Fruit fly (Drosophila melanogaster) whole organism, embryonic: ENCODE results near the gene CG33124.

Source experiments
- Abd-B ChIP-seq: fragments of 200-800 bp; sonication (Bioruptor generic); optimal IDR thresholded peaks from 2 replicates; lab custom pipeline; 2018; ENCODE audit warnings: missing biosample characterization, mild to moderate bottlenecking, missing genetic modification characterization, moderate library complexity
- Adf1 ChIP-seq: fragments of 200-800 bp; sonication (Bioruptor generic); IDR thresholded peaks from 2 replicates; pipeline ENCODE4 v1.3.6; 2022; ENCODE audit warnings: missing biosample characterization, missing genetic modification characterization
- B-H2 ChIP-seq: fragments of 200-800 bp; sonication (Bioruptor generic); optimal IDR thresholded peaks from 2 replicates; lab custom pipeline; 2018; ENCODE audit warnings: missing biosample characterization, mild to moderate bottlenecking, missing genetic modification characterization
- BEAF-32 ChIP-seq: fragments of 200-800 bp; sonication (Bioruptor generic); optimal IDR thresholded peaks from 3 replicates; lab custom pipeline; 2017; ENCODE audit warnings: missing biosample characterization, missing genetic modification characterization, mild to moderate bottlenecking, moderate library complexity, missing genetic modification reagents
- CG10147 ChIP-seq: fragments of 200-800 bp; sonication (Bioruptor generic); optimal IDR thresholded peaks from 2 replicates; lab custom pipeline; 2019; ENCODE audit warnings: missing biosample characterization, mild to moderate bottlenecking, missing genetic modification characterization, moderate library complexity
- CG10267 ChIP-seq: fragments of 200-800 bp; sonication (Bioruptor generic); optimal IDR thresholded peaks from 2 replicates; lab custom pipeline; 2018; ENCODE audit warnings: missing biosample characterization, mild to moderate bottlenecking, missing genetic modification characterization, moderate library complexity
- CG12155 ChIP-seq: fragments of 200-800 bp; sonication (Bioruptor generic); optimal IDR thresholded peaks from 3 replicates; lab custom pipeline; 2016; ENCODE audit warnings: missing biosample characterization, missing genetic modification characterization
- CG13287 ChIP-seq: fragments of 200-800 bp; sonication (Bioruptor generic); IDR thresholded peaks from 2 replicates; pipeline ENCODE4 v1.3.6; 2022; ENCODE audit warnings: missing biosample characterization, missing genetic modification characterization; ENCODE audit not compliant: partially characterized antibody
- CG13624 ChIP-seq: fragments of 200-800 bp; sonication (Bioruptor generic); optimal IDR thresholded peaks from 2 replicates; lab custom pipeline; 2016; ENCODE audit warnings: missing biosample characterization, missing genetic modification characterization
- CG1603 ChIP-seq: fragments of 200-800 bp; sonication (Bioruptor generic); optimal IDR thresholded peaks from 2 replicates; lab custom pipeline; 2019; ENCODE audit warnings: missing biosample characterization, mild to moderate bottlenecking, missing genetic modification characterization, moderate library complexity
- CG18262 ChIP-seq: fragments of 200-800 bp; optimal IDR thresholded peaks from 3 replicates; lab custom pipeline; 2019; ENCODE audit warnings: missing biosample characterization, mild to moderate bottlenecking, missing genetic modification characterization, moderate library complexity
- CG2202 ChIP-seq: fragments of 200-800 bp; sonication (Bioruptor generic); optimal IDR thresholded peaks from 2 replicates; lab custom pipeline; 2018; ENCODE audit warnings: missing biosample characterization, mild to moderate bottlenecking, missing genetic modification characterization
- CG2875 ChIP-seq: fragments of 200-800 bp; sonication (Bioruptor generic); optimal IDR thresholded peaks from 2 replicates; lab custom pipeline; 2017; ENCODE audit warnings: missing biosample characterization, mild to moderate bottlenecking, missing genetic modification characterization, missing genetic modification reagents
- CG30403 ChIP-seq: fragments of 200-800 bp; sonication (Bioruptor generic); optimal IDR thresholded peaks from 3 replicates; lab custom pipeline; 2016; ENCODE audit warnings: missing biosample characterization, missing genetic modification characterization
- CG3065 ChIP-seq: fragments of 200-800 bp; sonication (Bioruptor generic); optimal IDR thresholded peaks from 2 replicates; lab custom pipeline; 2016; ENCODE audit warnings: missing biosample characterization, missing genetic modification characterization
- CG31365 ChIP-seq: fragments of 200-800 bp; sonication (Bioruptor generic); optimal IDR thresholded peaks from 2 replicates; lab custom pipeline; 2018; ENCODE audit warnings: missing biosample characterization, mild to moderate bottlenecking, missing genetic modification characterization
- CG6791 ChIP-seq: fragments of 200-800 bp; sonication (Bioruptor generic); IDR thresholded peaks from 3 replicates; pipeline ENCODE4 v1.3.6; 2022; ENCODE audit warnings: missing biosample characterization, missing genetic modification characterization; ENCODE audit not compliant: partially characterized antibody
- CG8290 ChIP-seq, 3 experiments: fragments of 200-800 bp; sonication (Bioruptor generic); optimal IDR thresholded peaks; 2 replicates each; lab custom pipeline; 2016 to 2019; ENCODE audit warnings: missing biosample characterization in 3 of 3, missing genetic modification characterization in 3 of 3, mild to moderate bottlenecking in 2 of 3, moderate library complexity in 1 of 3
- CG9609 ChIP-seq: fragments of 200-800 bp; sonication (Bioruptor generic); optimal IDR thresholded peaks from 3 replicates; lab custom pipeline; 2016; ENCODE audit warnings: missing biosample characterization, missing genetic modification characterization
- CG9797 ChIP-seq: fragments of 200-800 bp; sonication (Bioruptor generic); optimal IDR thresholded peaks from 3 replicates; lab custom pipeline; 2018; ENCODE audit warnings: missing biosample characterization, mild to moderate bottlenecking, missing genetic modification characterization
- CG9932 ChIP-seq: fragments of 200-800 bp; sonication (Bioruptor generic); IDR thresholded peaks from 2 replicates; pipeline ENCODE4 v1.3.6; 2022; ENCODE audit warnings: missing biosample characterization, missing genetic modification characterization
- Chrac-16 ChIP-seq: fragments of 200-800 bp; sonication (Bioruptor generic); optimal IDR thresholded peaks from 3 replicates; lab custom pipeline; 2016; ENCODE audit warnings: missing biosample characterization, missing genetic modification characterization
- D ChIP-seq, 2 experiments: fragments of 200-800 bp in 1 of 2; fragments of >200 bp in 1 of 2; sonication (Bioruptor generic) in 1 of 2; optimal IDR thresholded peaks; 2 replicates in 1 of 2; 3 replicates in 1 of 2; lab custom pipeline; 2017; ENCODE audit warnings: mild to moderate bottlenecking in 1 of 2, missing biosample characterization in 1 of 2, missing genetic modification characterization in 1 of 2, missing genetic modification reagents in 1 of 2
- ERR ChIP-seq: fragments of 200-800 bp; sonication (Bioruptor generic); optimal IDR thresholded peaks from 2 replicates; lab custom pipeline; 2016; ENCODE audit warnings: missing biosample characterization, missing genetic modification characterization
- H2.0 ChIP-seq: fragments of 200-800 bp; sonication (Bioruptor generic); IDR thresholded peaks from 2 replicates; pipeline ENCODE4 v1.3.6; 2022; ENCODE audit warnings: missing biosample characterization, missing genetic modification characterization
- HLH4C ChIP-seq: fragments of 200-800 bp; sonication (Bioruptor generic); IDR thresholded peaks from 3 replicates; pipeline ENCODE4 v1.3.6; 2022; ENCODE audit warnings: missing biosample characterization, missing genetic modification characterization; ENCODE audit not compliant: partially characterized antibody
- Lhr ChIP-seq: fragments of 200-800 bp; sonication (Bioruptor generic); optimal IDR thresholded peaks from 3 replicates; lab custom pipeline; 2017; ENCODE audit warnings: mild to moderate bottlenecking, missing biosample characterization, missing genetic modification reagents, missing genetic modification characterization
- Mes4 ChIP-seq: fragments of 200-800 bp; sonication (Bioruptor generic); optimal IDR thresholded peaks from 2 replicates; lab custom pipeline; 2016; ENCODE audit warnings: missing biosample characterization, missing genetic modification characterization
- Optix ChIP-seq: fragments of 200-800 bp; sonication (Bioruptor generic); IDR thresholded peaks from 3 replicates; pipeline ENCODE4 v1.3.6; 2022; ENCODE audit warnings: missing biosample characterization, missing genetic modification characterization
- Taf1 ChIP-seq: fragments of 200-800 bp; sonication (Bioruptor generic); IDR thresholded peaks from 2 replicates; pipeline ENCODE4 v1.3.6; 2022; ENCODE audit warnings: missing biosample characterization, missing genetic modification characterization
- abd-A ChIP-seq: fragments of 200-800 bp; sonication (Bioruptor generic); optimal IDR thresholded peaks from 3 replicates; lab custom pipeline; 2019; ENCODE audit warnings: missing biosample characterization, mild to moderate bottlenecking, missing genetic modification characterization, moderate library complexity
- br ChIP-seq: fragments of >200 bp; optimal IDR thresholded peaks from 2 replicates; lab custom pipeline; 2017
- ci ChIP-seq: fragments of 200-800 bp; sonication (Bioruptor generic); IDR thresholded peaks from 3 replicates; pipeline ENCODE4 v1.3.6; 2022; ENCODE audit warnings: missing biosample characterization, missing genetic modification characterization
- corto ChIP-seq: fragments of 200-800 bp; sonication (Bioruptor generic); optimal IDR thresholded peaks from 2 replicates; lab custom pipeline; 2016; ENCODE audit warnings: missing biosample characterization, mild to moderate bottlenecking, missing genetic modification characterization, moderate library complexity
- crc ChIP-seq: fragments of 200-800 bp; sonication (Bioruptor generic); optimal IDR thresholded peaks from 2 replicates; lab custom pipeline; 2016; ENCODE audit warnings: missing biosample characterization, missing genetic modification characterization
- dmrt99B ChIP-seq: fragments of 200-800 bp; sonication (Bioruptor generic); optimal IDR thresholded peaks from 2 replicates; lab custom pipeline; 2018; ENCODE audit warnings: missing biosample characterization, mild to moderate bottlenecking, missing genetic modification characterization, moderate library complexity
- dpn ChIP-seq, 2 experiments: fragments of 200-800 bp; sonication (Bioruptor generic); optimal IDR thresholded peaks; 3 replicates each; lab custom pipeline; 2016; ENCODE audit warnings: missing biosample characterization in 2 of 2, missing genetic modification characterization in 2 of 2
- grau ChIP-seq: fragments of 200-800 bp; optimal IDR thresholded peaks from 3 replicates; lab custom pipeline; 2019; ENCODE audit warnings: missing biosample characterization, mild to moderate bottlenecking, missing genetic modification characterization, moderate library complexity
- grn ChIP-seq: fragments of 200-800 bp; sonication (Bioruptor generic); optimal IDR thresholded peaks from 3 replicates; lab custom pipeline; 2017; ENCODE audit warnings: missing biosample characterization, missing genetic modification characterization
- inv ChIP-seq: fragments of 200-800 bp; sonication (Bioruptor generic); IDR thresholded peaks from 2 replicates; pipeline ENCODE4 v1.3.6; 2022; ENCODE audit warnings: missing biosample characterization, missing genetic modification characterization; ENCODE audit not compliant: partially characterized antibody
- phol ChIP-seq: fragments of 200-800 bp; sonication (Bioruptor generic); optimal IDR thresholded peaks from 3 replicates; lab custom pipeline; 2018; ENCODE audit warnings: missing biosample characterization, mild to moderate bottlenecking, missing genetic modification characterization, moderate library complexity
- repo ChIP-seq: fragments of 200-800 bp; sonication (Bioruptor generic); optimal IDR thresholded peaks from 2 replicates; lab custom pipeline; 2016; ENCODE audit warnings: missing biosample characterization, missing genetic modification characterization
- run ChIP-seq: fragments of 200-800 bp; sonication (Bioruptor generic); optimal IDR thresholded peaks from 3 replicates; lab custom pipeline; 2018; ENCODE audit warnings: missing biosample characterization, mild to moderate bottlenecking, missing genetic modification characterization
- sens ChIP-seq: fragments of 200-800 bp; sonication (Bioruptor generic); peaks from one replicate; lab custom pipeline; 2016; ENCODE audit warnings: missing biosample characterization, missing genetic modification characterization
- sob ChIP-seq: fragments of 200-800 bp; sonication (Bioruptor generic); IDR thresholded peaks from 2 replicates; pipeline ENCODE4 v1.3.6; 2022; ENCODE audit warnings: missing biosample characterization, missing genetic modification characterization
- sug ChIP-seq: fragments of 200-800 bp; optimal IDR thresholded peaks from 2 replicates; lab custom pipeline; 2019; ENCODE audit warnings: missing biosample characterization, mild to moderate bottlenecking, missing genetic modification characterization, moderate library complexity
- trem ChIP-seq: fragments of 200-800 bp; optimal IDR thresholded peaks from 3 replicates; lab custom pipeline; 2019; ENCODE audit warnings: missing biosample characterization, mild to moderate bottlenecking, missing genetic modification characterization, moderate library complexity
- vnd ChIP-seq: fragments of 200-800 bp; sonication (Bioruptor generic); IDR thresholded peaks from 3 replicates; pipeline ENCODE4 v1.3.6; 2022; ENCODE audit warnings: missing biosample characterization, missing genetic modification characterization; ENCODE audit not compliant: partially characterized antibody
- wdn ChIP-seq: fragments of 200-800 bp; sonication (Bioruptor generic); IDR thresholded peaks from 2 replicates; pipeline ENCODE4 v1.3.6; 2022; ENCODE audit warnings: missing biosample characterization, missing genetic modification characterization
- yki ChIP-seq: fragments of >200 bp; optimal IDR thresholded peaks from 3 replicates; lab custom pipeline; 2018

CG33124 gene

dm6 chr2L:2214004-2214403 lies 5.1 kb upstream of the CG33124 start, which contains the start of the genes Uch and CG34174 (continued):
- TF ChIP-seq CG8290 (GFP tag; optimal IDR thresholded peaks at IDR 0.05; lab: Kevin White, UChicago) (peak; percentile 96), CG8290 (tag; optimal IDR thresholded peaks at IDR 0.05; lab: Kevin White, UChicago) (peak; percentile 59 to 82), repo (GFP tag; lab: Kevin White, UChicago) (no peak), CG6791 (GFP tag; lab: Robert Waterston, UW) (peak; percentile 65), CG2875 (no peak), ci (no peak), sens (GFP tag; lab: Kevin White, UChicago) (peak; percentile 81), Chrac-16 (GFP tag; lab: Kevin White, UChicago) (peak; percentile 5), CG9797 (GFP tag; lab: Kevin White, UChicago) (no peak), vnd (GFP tag; lab: Robert Waterston, UW) (peak; percentile 64), corto (GFP tag; lab: Kevin White, UChicago) (no peak), CG30403 (GFP tag; lab: Kevin White, UChicago) (peak; percentile 21), CG31365 (no peak), grau (tag; lab: Kevin White, UChicago) (peak; percentile 34), phol (peak; percentile 58), CG18262 (peak; percentile 28), yki (lab: Kevin White, UChicago) (no peak), CG9932 (GFP tag; lab: Robert Waterston, UW) (no peak), CG9609 (GFP tag; lab: Kevin White, UChicago) (no peak), Optix (GFP tag; lab: Robert Waterston, UW) (no peak), Taf1 (GFP tag; lab: Robert Waterston, UW) (no peak), CG10267 (tag; lab: Kevin White, UChicago) (peak; percentile 95), CG2202 (tag; lab: Kevin White, UChicago) (no peak), CG13624 (GFP tag; lab: Kevin White, UChicago) (peak; percentile 45), sug (tag; lab: Kevin White, UChicago) (peak; percentile 48), CG1603 (tag; lab: Kevin White, UChicago) (peak; percentile 36), ERR (GFP tag; lab: Kevin White, UChicago) (no peak), HLH4C (peak; percentile 73), crc (GFP tag; lab: Kevin White, UChicago) (no peak), CG13287 (GFP tag; lab: Robert Waterston, UW) (peak; percentile 87), H2.0 (GFP tag; lab: Robert Waterston, UW) (no peak), B-H2 (GFP tag; lab: Kevin White, UChicago) (peak; percentile 38), Adf1 (GFP tag; lab: Robert Waterston, UW) (no peak), BEAF-32 (peak; percentile 79), dpn (GFP tag; optimal IDR thresholded peaks at IDR 0.05; lab: Kevin White, UChicago) (peak in 1 of 2 experiments; percentile 31), CG12155 (GFP tag; lab: Kevin White, UChicago) (peak; percentile 21), br (lab: Kevin White, UChicago) (no peak), CG3065 (GFP tag; lab: Kevin White, UChicago) (no peak), trem (tag; lab: Kevin White, UChicago) (peak; percentile 59), run (tag; lab: Kevin White, UChicago) (no peak), inv (GFP tag; lab: Robert Waterston, UW) (peak; percentile 46; the same call in 1 of the 2 replicates), D (optimal IDR thresholded peaks at IDR 0.05; lab: Kevin White, UChicago) (no peak), D (GFP tag; optimal IDR thresholded peaks at IDR 0.05; lab: Kevin White, UChicago) (no peak), grn (GFP tag; lab: Kevin White, UChicago) (no peak), CG10147 (GFP tag; lab: Kevin White, UChicago) (peak; percentile 45), Mes4 (GFP tag; lab: Kevin White, UChicago) (no peak), wdn (no peak), sob (no peak), Lhr (GFP tag; lab: Kevin White, UChicago) (peak; percentile 66), abd-A (peak; percentile 29), Abd-B (GFP tag; lab: Kevin White, UChicago) (peak; percentile 44), dmrt99B (tag; lab: Kevin White, UChicago) (no peak)
